Worm (Caenorhabditis elegans) whole organism, mixed stage, embryonic: Measurements from ENCODE around the gene ZK355.2.
A peak's percentile ranks its signal among the peaks of the same experiment; 100 is the strongest.

Experiments
- M03D4.4 ChIP-seq: sonication (generic microtip); optimal IDR thresholded peaks from 2 replicates; lab custom pipeline; 2017; ENCODE audit warnings: mild to moderate bottlenecking, missing genetic modification characterization, missing compliant biosample characterization
- bed-3 ChIP-seq: fragments of 200-800 bp; sonication (Bioruptor generic); optimal IDR thresholded peaks from 3 replicates; lab custom pipeline; 2018; ENCODE audit warnings: mild to moderate bottlenecking, missing genetic modification characterization, moderate library complexity, missing compliant biosample characterization
- blmp-1 ChIP-seq: fragments of 150-350 bp; optimal IDR thresholded peaks from 2 replicates; lab custom pipeline; 2014; ENCODE audit warnings: missing biosample characterization, missing genetic modification characterization
- ceh-39 ChIP-seq: fragments of 150-350 bp; optimal IDR thresholded peaks from 2 replicates; lab custom pipeline; 2014; ENCODE audit warnings: missing biosample characterization, missing genetic modification characterization
- ceh-43 ChIP-seq: fragments of 200-800 bp; sonication (Bioruptor generic); optimal IDR thresholded peaks from 2 replicates; lab custom pipeline; 2018; ENCODE audit warnings: mild to moderate bottlenecking, missing genetic modification characterization, moderate library complexity, missing compliant biosample characterization
- ceh-83 ChIP-seq: fragments of 200-800 bp; sonication (Bioruptor generic); optimal IDR thresholded peaks from 2 replicates; lab custom pipeline; 2018; ENCODE audit warnings: mild to moderate bottlenecking, missing genetic modification characterization, missing compliant biosample characterization
- ces-1 ChIP-seq: fragments of 150-350 bp; optimal IDR thresholded peaks from 2 replicates; lab custom pipeline; 2014; ENCODE audit warnings: missing biosample characterization, missing genetic modification reagents, missing genetic modification characterization
- drap-1 ChIP-seq: fragments of 200-800 bp; sonication (Bioruptor generic); optimal IDR thresholded peaks from 3 replicates; lab custom pipeline; 2018; ENCODE audit warnings: mild to moderate bottlenecking, missing genetic modification characterization, missing compliant biosample characterization
- elt-1 ChIP-seq: sonication (generic microtip); optimal IDR thresholded peaks from 2 replicates; lab custom pipeline; 2017; ENCODE audit warnings: missing genetic modification characterization, mild to moderate bottlenecking, missing compliant biosample characterization, antibody characterized with exemption, moderate library complexity, borderline replicate concordance; ENCODE audit not compliant: insufficient read depth
- elt-3 ChIP-seq: fragments of 150-350 bp; optimal IDR thresholded peaks from 2 replicates; lab custom pipeline; 2014; ENCODE audit warnings: missing biosample characterization, missing genetic modification characterization
- flh-1 ChIP-seq: fragments of 200-800 bp; sonication (Bioruptor generic); optimal IDR thresholded peaks from 2 replicates; lab custom pipeline; 2018; ENCODE audit warnings: mild to moderate bottlenecking, missing genetic modification characterization, moderate library complexity, missing compliant biosample characterization
- ham-2 ChIP-seq: fragments of 200-800 bp; sonication (Bioruptor generic); optimal IDR thresholded peaks from 2 replicates; lab custom pipeline; 2018; ENCODE audit warnings: mild to moderate bottlenecking, missing genetic modification characterization, missing compliant biosample characterization
- hlh-1 ChIP-seq: fragments of 150-350 bp; optimal IDR thresholded peaks from 2 replicates; lab custom pipeline; 2014; ENCODE audit warnings: missing biosample characterization, missing genetic modification reagents, missing genetic modification characterization
- lin-13 ChIP-seq: fragments of 150-350 bp; optimal IDR thresholded peaks from 2 replicates; lab custom pipeline; 2014; ENCODE audit warnings: missing biosample characterization, missing genetic modification characterization
- lin-32 ChIP-seq: fragments of 200-800 bp; sonication (Bioruptor generic); optimal IDR thresholded peaks from 2 replicates; lab custom pipeline; 2018; ENCODE audit warnings: mild to moderate bottlenecking, missing genetic modification characterization, missing compliant biosample characterization
- lsy-2 ChIP-seq: fragments of 150-350 bp; optimal IDR thresholded peaks from 2 replicates; lab custom pipeline; 2014; ENCODE audit warnings: missing biosample characterization, missing genetic modification characterization
- mab-5 ChIP-seq: fragments of 150-350 bp; optimal IDR thresholded peaks from 2 replicates; lab custom pipeline; 2014; ENCODE audit warnings: missing biosample characterization, missing genetic modification characterization
- mep-1 ChIP-seq: fragments of 150-350 bp; optimal IDR thresholded peaks from 2 replicates; lab custom pipeline; 2017; ENCODE audit warnings: missing biosample characterization, missing genetic modification reagents, missing genetic modification characterization, inconsistent platforms
- mls-2 ChIP-seq: sonication (generic microtip); optimal IDR thresholded peaks from 2 replicates; lab custom pipeline; 2016; ENCODE audit warnings: mild to moderate bottlenecking, missing genetic modification characterization, moderate library complexity, missing compliant biosample characterization
- nhr-12 ChIP-seq: fragments of 150-350 bp; optimal IDR thresholded peaks from 2 replicates; lab custom pipeline; 2014; ENCODE audit warnings: missing biosample characterization, missing genetic modification characterization
- nhr-2 ChIP-seq: fragments of 150-350 bp; optimal IDR thresholded peaks from 2 replicates; lab custom pipeline; 2014; ENCODE audit warnings: missing biosample characterization, missing genetic modification characterization
- nhr-237 ChIP-seq: fragments of 150-350 bp; optimal IDR thresholded peaks from 2 replicates; lab custom pipeline; 2014; ENCODE audit warnings: missing biosample characterization, missing genetic modification characterization
- nhr-28 ChIP-seq: fragments of 150-350 bp; optimal IDR thresholded peaks from 2 replicates; lab custom pipeline; 2014; ENCODE audit warnings: missing biosample characterization, missing genetic modification characterization
- nhr-76 ChIP-seq: sonication (generic microtip); optimal IDR thresholded peaks from 2 replicates; lab custom pipeline; 2017; ENCODE audit warnings: missing biosample characterization, missing genetic modification characterization
- pha-4 ChIP-seq: fragments of 150-350 bp; optimal IDR thresholded peaks from 2 replicates; lab custom pipeline; 2018; ENCODE audit warnings: missing biosample characterization, missing genetic modification reagents, missing genetic modification characterization
- sem-2 ChIP-seq: fragments of 200-800 bp; sonication (Bioruptor generic); optimal IDR thresholded peaks from 2 replicates; lab custom pipeline; 2018; ENCODE audit warnings: mild to moderate bottlenecking, missing genetic modification characterization, missing compliant biosample characterization
- snpc-4 ChIP-seq: fragments of 150-350 bp; optimal IDR thresholded peaks from 2 replicates; lab custom pipeline; 2014; ENCODE audit warnings: missing biosample characterization, missing genetic modification characterization
- sptf-1 ChIP-seq: sonication (generic microtip); optimal IDR thresholded peaks from 2 replicates; lab custom pipeline; 2017; ENCODE audit warnings: mild to moderate bottlenecking, missing genetic modification characterization, moderate library complexity, missing compliant biosample characterization
- tbx-8 ChIP-seq: fragments of 200-800 bp; sonication (Bioruptor generic); optimal IDR thresholded peaks from 2 replicates; lab custom pipeline; 2018; ENCODE audit warnings: mild to moderate bottlenecking, missing genetic modification characterization, moderate library complexity, missing compliant biosample characterization
- unc-120 ChIP-seq: sonication (generic microtip); optimal IDR thresholded peaks from 2 replicates; lab custom pipeline; 2017; ENCODE audit warnings: missing genetic modification characterization, missing compliant biosample characterization; ENCODE audit not compliant: poor library complexity, severe bottlenecking
- unc-39 ChIP-seq: fragments of 150-350 bp; optimal IDR thresholded peaks from 2 replicates; lab custom pipeline; 2014; ENCODE audit warnings: missing biosample characterization, missing genetic modification characterization
- unc-62 ChIP-seq: fragments of 150-350 bp; optimal IDR thresholded peaks from 2 replicates; lab custom pipeline; 2014; ENCODE audit warnings: missing biosample characterization, missing genetic modification reagents, missing genetic modification characterization
- zip-8 ChIP-seq: fragments of 150-350 bp; optimal IDR thresholded peaks from 2 replicates; lab custom pipeline; 2014; ENCODE audit warnings: missing biosample characterization, missing genetic modification characterization

Gene ZK355.2

ce11 chrII:2920234-2920633, 3.5 kb upstream of the ZK355.2 start:
- TF ChIP-seq elt-1 (no peak), tbx-8 (GFP tag; lab: Kevin White, UChicago) (no peak), nhr-12 (no peak), ceh-43 (GFP tag; lab: Kevin White, UChicago) (no peak), unc-39 (tag; lab: Kevin White, UChicago) (no peak), bed-3 (GFP tag; lab: Kevin White, UChicago) (no peak), drap-1 (GFP tag; lab: Kevin White, UChicago) (no peak), pha-4 (tag; lab: Kevin White, UChicago) (no peak), ceh-83 (no peak), zip-8 (tag; lab: Kevin White, UChicago) (no peak), ces-1 (no peak), elt-3 (tag; lab: Kevin White, UChicago) (no peak), nhr-28 (tag; lab: Kevin White, UChicago) (no peak), lin-13 (no peak), mls-2 (tag; lab: Kevin White, UChicago) (no peak), lsy-2 (tag; lab: Kevin White, UChicago) (no peak), unc-62 (no peak), sptf-1 (no peak)

ce11 chrII:2920817-2921458, 2.8 kb upstream of the ZK355.2 start:
- TF ChIP-seq unc-120 (tag; lab: Kevin White, UChicago) (no peak), mab-5 (tag; lab: Kevin White, UChicago) (no peak), pha-4 (tag; lab: Kevin White, UChicago) (peak; percentile 22)
- TF ChIP-seq, all 35 proteins: peak for 1

- TF ChIP-seq ceh-39 (tag; lab: Kevin White, UChicago), result no peak
- TF ChIP-seq lin-13, result no peak
- no peak for TF ChIP-seq ces-1
- TF ChIP-seq ham-2, result no peak
- TF ChIP-seq unc-39 (tag; lab: Kevin White, UChicago), result no peak
- TF ChIP-seq nhr-12, result no peak
- no peak for TF ChIP-seq hlh-1 (tag; lab: Kevin White, UChicago)
- no peak for TF ChIP-seq elt-1
- TF ChIP-seq flh-1, result no peak
- no peak for TF ChIP-seq bed-3 (GFP tag; lab: Kevin White, UChicago)
- TF ChIP-seq zip-8 (tag; lab: Kevin White, UChicago), result no peak
- no peak for TF ChIP-seq lin-32 (GFP tag; lab: Kevin White, UChicago)
- no peak for TF ChIP-seq snpc-4
- no peak for TF ChIP-seq ceh-43 (GFP tag; lab: Kevin White, UChicago)
- TF ChIP-seq mab-5 (tag; lab: Kevin White, UChicago), result no peak
- TF ChIP-seq drap-1 (GFP tag; lab: Kevin White, UChicago), result no peak
- no peak for TF ChIP-seq blmp-1
- TF ChIP-seq nhr-76, result no peak
- TF ChIP-seq nhr-28 (tag; lab: Kevin White, UChicago), result no peak
- TF ChIP-seq, all 35 proteins: peak for 0
Observed at ce11 chrII:2921860-2922259, 1.9 kb upstream of the ZK355.2 start.

ce11 chrII:2922359-2922758, 1.4 kb upstream of the ZK355.2 start:
- TF ChIP-seq drap-1 (GFP tag; lab: Kevin White, UChicago) (no peak), sptf-1 (no peak), nhr-2 (tag; lab: Kevin White, UChicago) (no peak), hlh-1 (tag; lab: Kevin White, UChicago) (no peak), tbx-8 (GFP tag; lab: Kevin White, UChicago) (no peak), ham-2 (no peak), nhr-12 (no peak), zip-8 (tag; lab: Kevin White, UChicago) (no peak), unc-62 (no peak), elt-3 (tag; lab: Kevin White, UChicago) (no peak)

- TF ChIP-seq lsy-2 (tag; lab: Kevin White, UChicago) (no peak), flh-1 (no peak), elt-1 (no peak), ham-2 (no peak), nhr-2 (tag; lab: Kevin White, UChicago) (no peak), tbx-8 (GFP tag; lab: Kevin White, UChicago) (no peak)
Observed at ce11 chrII:2922782-2923181, 935 bp upstream of the ZK355.2 start.

ce11 chrII:2925032-2925431, 1.3 kb downstream of the ZK355.2 start:
- TF ChIP-seq mep-1 (tag; lab: Kevin White, UChicago), result no peak
- TF ChIP-seq unc-120 (tag; lab: Kevin White, UChicago), result no peak
- TF ChIP-seq nhr-28 (tag; lab: Kevin White, UChicago), result no peak
- no peak for TF ChIP-seq ces-1
- TF ChIP-seq nhr-237, result no peak
- no peak for TF ChIP-seq mls-2 (tag; lab: Kevin White, UChicago)
- no peak for TF ChIP-seq blmp-1
- no peak for TF ChIP-seq ceh-83
- no peak for TF ChIP-seq bed-3 (GFP tag; lab: Kevin White, UChicago)
- TF ChIP-seq mab-5 (tag; lab: Kevin White, UChicago), result no peak
- TF ChIP-seq ceh-43 (GFP tag; lab: Kevin White, UChicago), result no peak
- TF ChIP-seq hlh-1 (tag; lab: Kevin White, UChicago), result no peak
- TF ChIP-seq elt-1, result no peak
- TF ChIP-seq sem-2 (GFP tag; lab: Kevin White, UChicago), result no peak
- no peak for TF ChIP-seq ham-2
- no peak for TF ChIP-seq lin-32 (GFP tag; lab: Kevin White, UChicago)
- TF ChIP-seq drap-1 (GFP tag; lab: Kevin White, UChicago), result no peak
- TF ChIP-seq lin-13, result no peak
- no peak for TF ChIP-seq M03D4.4 (tag; lab: Kevin White, UChicago)
- TF ChIP-seq zip-8 (tag; lab: Kevin White, UChicago), result no peak
- TF ChIP-seq, all 35 proteins: peak for 0
